Fruit fly (Drosophila melanogaster): ENCODE measurements around the gene CG34002.
"Not testable (repeated sequence)": the region's sequence is repeated elsewhere in the genome, so short reads cannot be mapped to it uniquely, and the experiment has no call there.

CG34002 gene

dm6 chr3L:17858174-17858573 is at the start of gene CG34002:
CG34002 (plus strand) TSS chr3L:17858474.
- TF ChIP-seq noc (tag; optimal IDR thresholded peaks at IDR 0.05): not testable (repeated sequence)

- TF ChIP-seq noc (tag; optimal IDR thresholded peaks at IDR 0.05): no peak
Measured at dm6 chr3L:17808597-17809213, 49.6 kb upstream of the CG34002 start, which contains the start of gene CG32191. CG32191 (minus strand) TSS chr3L:17809146.

- peak; percentile 80 for TF ChIP-seq noc (tag; optimal IDR thresholded peaks at IDR 0.05)
Measured at dm6 chr3L:17814036-17814435, 44.2 kb upstream of the CG34002 start, which contains the start of gene Cln3. Cln3 (minus strand) TSS chr3L:17814119.

- no peak for TF ChIP-seq noc (tag; optimal IDR thresholded peaks at IDR 0.05)
Measured at dm6 chr3L:17817821-17818220, 40.5 kb upstream of the CG34002 start, which contains the start of gene Ir75a. Ir75a (minus strand) TSS chr3L:17817921.

dm6 chr3L:17820093-17820492 is 38.2 kb upstream of the CG34002 start, which contains the start of gene Ir75b:
Ir75b (minus strand) TSS chr3L:17820193.
- no peak for TF ChIP-seq noc (tag; optimal IDR thresholded peaks at IDR 0.05)

- TF ChIP-seq noc (tag; optimal IDR thresholded peaks at IDR 0.05): no peak
Measured at dm6 chr3L:17822784-17823383, 35.4 kb upstream of the CG34002 start, which contains the start of the genes Ir75c and Grd. Ir75c (minus strand) TSS chr3L:17822834. Grd (plus strand) TSS chr3L:17823333.

dm6 chr3L:17833525-17833924 is 24.7 kb upstream of the CG34002 start, which contains the start of gene CG32188:
CG32188 (minus strand) TSS chr3L:17833625.
- no peak for TF ChIP-seq noc (tag; optimal IDR thresholded peaks at IDR 0.05)

- TF ChIP-seq noc (tag; optimal IDR thresholded peaks at IDR 0.05): no peak
Measured at dm6 chr3L:17835074-17835473, 23.2 kb upstream of the CG34002 start, which contains the start of gene CG32189. CG32189 (minus strand) TSS chr3L:17835174.

dm6 chr3L:17841085-17841606 is 17.1 kb upstream of the CG34002 start, which contains the start of gene CG5577:
CG5577 (minus strand) TSS chr3L:17841427.
- TF ChIP-seq noc (tag; optimal IDR thresholded peaks at IDR 0.05): peak; percentile 60

dm6 chr3L:17842892-17843703 is 15.2 kb upstream of the CG34002 start, which contains the start of gene CG5567:
CG5567 (minus strand) TSS chr3L:17843544.
- TF ChIP-seq noc (tag; optimal IDR thresholded peaks at IDR 0.05): no peak

dm6 chr3L:17846169-17846981 is 11.9 kb upstream of the CG34002 start, which contains the start of the genes MED19 and CG7430:
MED19 (minus strand) TSS chr3L:17846501.
CG7430 (plus strand) TSS chr3L:17846916.
- peak; percentile 68 for TF ChIP-seq noc (tag; optimal IDR thresholded peaks at IDR 0.05)

- no peak for TF ChIP-seq noc (tag; optimal IDR thresholded peaks at IDR 0.05)
Measured at dm6 chr3L:17846982-17847355, 11.3 kb upstream of the CG34002 start.

dm6 chr3L:17849517-17849916 is 8.8 kb upstream of the CG34002 start, which contains the start of gene TrpRS-m:
TrpRS-m (plus strand) TSS chr3L:17849727.
- no peak for TF ChIP-seq noc (tag; optimal IDR thresholded peaks at IDR 0.05)

- TF ChIP-seq noc (tag; optimal IDR thresholded peaks at IDR 0.05): peak; percentile 94
Measured at dm6 chr3L:17856655-17857479, 1.4 kb upstream of the CG34002 start, which contains the start of gene CG5535. CG5535 (minus strand) TSS chr3L:17856794.
